Fruit fly (Drosophila melanogaster) whole organism, embryonic: Measurements from ENCODE around the gene CG2839.

Experiments
- Asciz ChIP-seq: fragments of 200-800 bp; sonication (Bioruptor generic); optimal IDR thresholded peaks from 2 replicates; lab custom pipeline; 2017; ENCODE audit warnings: missing biosample characterization, mild to moderate bottlenecking, missing genetic modification characterization, missing genetic modification reagents
- Bdp1 ChIP-seq: fragments of 200-800 bp; sonication (Bioruptor generic); optimal IDR thresholded peaks from 3 replicates; lab custom pipeline; 2016; ENCODE audit warnings: missing biosample characterization, missing genetic modification characterization
- Blimp-1 ChIP-seq: fragments of 200-800 bp; sonication (Bioruptor generic); optimal IDR thresholded peaks from 3 replicates; lab custom pipeline; 2018; ENCODE audit warnings: missing biosample characterization, missing genetic modification characterization, mild to moderate bottlenecking, moderate library complexity, missing genetic modification reagents
- CG11247 ChIP-seq: fragments of 200-800 bp; sonication (Bioruptor generic); IDR thresholded peaks from 2 replicates; pipeline ENCODE4 v1.3.6; 2022; ENCODE audit warnings: missing biosample characterization, missing genetic modification characterization
- CG11723 ChIP-seq: fragments of 200-800 bp; sonication (Bioruptor generic); optimal IDR thresholded peaks from 2 replicates; lab custom pipeline; 2017; ENCODE audit warnings: missing biosample characterization, mild to moderate bottlenecking, missing genetic modification characterization
- CG12104 ChIP-seq: fragments of 200-800 bp; sonication (Bioruptor generic); optimal IDR thresholded peaks from 3 replicates; lab custom pipeline; 2016; ENCODE audit warnings: missing biosample characterization, missing genetic modification characterization
- CG12659 ChIP-seq: fragments of 200-800 bp; sonication (Bioruptor generic); optimal IDR thresholded peaks from 3 replicates; lab custom pipeline; 2017; ENCODE audit warnings: mild to moderate bottlenecking, missing biosample characterization, missing genetic modification reagents, missing genetic modification characterization
- CG14710 ChIP-seq: fragments of 200-800 bp; sonication (Bioruptor generic); optimal IDR thresholded peaks from 3 replicates; lab custom pipeline; 2019; ENCODE audit warnings: missing biosample characterization, mild to moderate bottlenecking, missing genetic modification characterization, moderate library complexity
- CG15696 ChIP-seq: fragments of 200-800 bp; sonication (Bioruptor generic); optimal IDR thresholded peaks from 2 replicates; lab custom pipeline; 2019; ENCODE audit warnings: missing biosample characterization, mild to moderate bottlenecking, missing genetic modification characterization, moderate library complexity
- CG16863 ChIP-seq: fragments of 200-800 bp; sonication (Bioruptor generic); optimal IDR thresholded peaks from 3 replicates; lab custom pipeline; 2016; ENCODE audit warnings: missing biosample characterization, missing genetic modification characterization
- CG17912 ChIP-seq: fragments of 200-800 bp; sonication (Bioruptor generic); optimal IDR thresholded peaks from 2 replicates; lab custom pipeline; 2018; ENCODE audit warnings: missing biosample characterization, mild to moderate bottlenecking, missing genetic modification characterization
- CG1792 ChIP-seq: fragments of 200-800 bp; sonication (Bioruptor generic); optimal IDR thresholded peaks from 2 replicates; lab custom pipeline; 2016; ENCODE audit warnings: missing biosample characterization, missing genetic modification characterization
- CG2678 ChIP-seq: fragments of 200-800 bp; sonication (Bioruptor generic); optimal IDR thresholded peaks from 3 replicates; lab custom pipeline; 2019; ENCODE audit warnings: missing biosample characterization, mild to moderate bottlenecking, missing genetic modification characterization, moderate library complexity
- CG31388 ChIP-seq: fragments of 200-800 bp; sonication (Bioruptor generic); optimal IDR thresholded peaks from 2 replicates; lab custom pipeline; 2016; ENCODE audit warnings: missing biosample characterization, missing genetic modification characterization
- CG31441 ChIP-seq: fragments of 200-800 bp; sonication (Bioruptor generic); IDR thresholded peaks from 2 replicates; pipeline ENCODE4 v1.3.6; 2022; ENCODE audit warnings: missing biosample characterization, missing genetic modification characterization
- CG3281 ChIP-seq: fragments of 200-800 bp; sonication (Bioruptor generic); optimal IDR thresholded peaks from 3 replicates; lab custom pipeline; 2017; ENCODE audit warnings: missing biosample characterization, mild to moderate bottlenecking, missing genetic modification characterization
- CG33557 ChIP-seq: fragments of 200-800 bp; sonication (Bioruptor generic); optimal IDR thresholded peaks from 2 replicates; lab custom pipeline; 2019; ENCODE audit warnings: missing biosample characterization, mild to moderate bottlenecking, missing genetic modification characterization, moderate library complexity
- CG43689 ChIP-seq: fragments of 200-800 bp; sonication (Bioruptor generic); IDR thresholded peaks from 2 replicates; pipeline ENCODE4 v1.3.6; 2022; ENCODE audit warnings: missing biosample characterization, missing genetic modification characterization
- CG5245 ChIP-seq: fragments of 200-800 bp; sonication (Bioruptor generic); optimal IDR thresholded peaks from 3 replicates; lab custom pipeline; 2016; ENCODE audit warnings: missing biosample characterization, missing genetic modification characterization
- CG6813 ChIP-seq: fragments of 200-800 bp; sonication (Bioruptor generic); optimal IDR thresholded peaks from 2 replicates; lab custom pipeline; 2017; ENCODE audit warnings: missing biosample characterization, missing genetic modification characterization, mild to moderate bottlenecking, moderate library complexity, missing genetic modification reagents
- CG7372 ChIP-seq: fragments of 200-800 bp; sonication (Bioruptor generic); IDR thresholded peaks from 2 replicates; pipeline ENCODE4 v1.3.6; 2022; ENCODE audit warnings: missing biosample characterization, missing genetic modification characterization
- CG9876 ChIP-seq: fragments of 200-800 bp; sonication (Bioruptor generic); optimal IDR thresholded peaks from 2 replicates; lab custom pipeline; 2016; ENCODE audit warnings: missing biosample characterization, missing genetic modification characterization
- CHES-1-like ChIP-seq: fragments of 200-800 bp; sonication (Bioruptor generic); optimal IDR thresholded peaks from 2 replicates; lab custom pipeline; 2016; ENCODE audit warnings: missing biosample characterization, missing genetic modification characterization
- Chrac-16 ChIP-seq: fragments of 200-800 bp; sonication (Bioruptor generic); optimal IDR thresholded peaks from 3 replicates; lab custom pipeline; 2016; ENCODE audit warnings: missing biosample characterization, missing genetic modification characterization
- CoRest ChIP-seq: fragments of 200-800 bp; sonication (Bioruptor generic); optimal IDR thresholded peaks from 3 replicates; lab custom pipeline; 2018; ENCODE audit warnings: missing biosample characterization, mild to moderate bottlenecking, missing genetic modification characterization, moderate library complexity
- Elba2 ChIP-seq: fragments of 200-800 bp; sonication (Bioruptor generic); optimal IDR thresholded peaks from 3 replicates; lab custom pipeline; 2016; ENCODE audit warnings: missing biosample characterization, missing genetic modification characterization
- HLH3B ChIP-seq: fragments of 200-800 bp; sonication (Bioruptor generic); IDR thresholded peaks from 2 replicates; pipeline ENCODE4 v1.3.6; 2022; ENCODE audit warnings: missing biosample characterization, missing genetic modification characterization
- HmgZ ChIP-seq: fragments of 200-800 bp; sonication (Bioruptor generic); optimal IDR thresholded peaks from 2 replicates; lab custom pipeline; 2018; ENCODE audit warnings: missing biosample characterization, mild to moderate bottlenecking, missing genetic modification characterization
- MESR4 ChIP-seq: fragments of 200-800 bp; sonication (Bioruptor generic); optimal IDR thresholded peaks from 2 replicates; lab custom pipeline; 2018; ENCODE audit warnings: missing biosample characterization, mild to moderate bottlenecking, missing genetic modification characterization, moderate library complexity
- Max ChIP-seq: fragments of 200-800 bp; sonication (Bioruptor generic); optimal IDR thresholded peaks from 2 replicates; lab custom pipeline; 2016; ENCODE audit warnings: missing biosample characterization, mild to moderate bottlenecking, missing genetic modification characterization
- Meics ChIP-seq: fragments of 200-800 bp; sonication (Bioruptor generic); optimal IDR thresholded peaks from 2 replicates; lab custom pipeline; 2017; ENCODE audit warnings: missing biosample characterization, mild to moderate bottlenecking, missing genetic modification characterization
- NC2α ChIP-seq: fragments of 200-800 bp; sonication (Bioruptor generic); optimal IDR thresholded peaks from 2 replicates; lab custom pipeline; 2016; ENCODE audit warnings: missing biosample characterization, missing genetic modification characterization
- NFAT ChIP-seq: fragments of 200-800 bp; sonication (Bioruptor generic); IDR thresholded peaks from 2 replicates; pipeline ENCODE4 v1.3.6; 2022; ENCODE audit warnings: missing biosample characterization, missing genetic modification characterization
- Nf-YB ChIP-seq: fragments of 200-800 bp; sonication (Bioruptor generic); optimal IDR thresholded peaks from 3 replicates; lab custom pipeline; 2019; ENCODE audit warnings: missing biosample characterization, mild to moderate bottlenecking, missing genetic modification characterization, moderate library complexity
- Pdp1 ChIP-seq, 2 experiments: fragments of 200-800 bp; sonication (Bioruptor generic); optimal IDR thresholded peaks; 3 replicates each; lab custom pipeline; 2016; ENCODE audit warnings: missing biosample characterization in 2 of 2, missing genetic modification characterization in 2 of 2, mild to moderate bottlenecking in 1 of 2, moderate library complexity in 1 of 2
- Side ChIP-seq: fragments of 200-800 bp; sonication (Bioruptor generic); optimal IDR thresholded peaks from 2 replicates; lab custom pipeline; 2016; ENCODE audit warnings: missing biosample characterization, missing genetic modification characterization
- Sox102F ChIP-seq: fragments of 200-800 bp; sonication (Bioruptor generic); optimal IDR thresholded peaks from 2 replicates; lab custom pipeline; 2018; ENCODE audit warnings: missing biosample characterization, mild to moderate bottlenecking, missing genetic modification characterization, moderate library complexity
- Spps ChIP-seq: fragments of 200-800 bp; sonication (Bioruptor generic); optimal IDR thresholded peaks from 2 replicates; lab custom pipeline; 2018; ENCODE audit warnings: missing biosample characterization, mild to moderate bottlenecking, missing genetic modification characterization
- ato ChIP-seq: fragments of 200-800 bp; sonication (Bioruptor generic); IDR thresholded peaks from 2 replicates; pipeline ENCODE4 v1.3.6; 2022; ENCODE audit warnings: missing biosample characterization, missing genetic modification characterization; ENCODE audit not compliant: partially characterized antibody
- cad ChIP-seq: fragments of >200 bp; optimal IDR thresholded peaks from 2 replicates; lab custom pipeline; 2017; ENCODE audit warnings: missing biosample characterization, missing genetic modification characterization
- exex ChIP-seq: fragments of 200-800 bp; sonication (Bioruptor generic); optimal IDR thresholded peaks from 4 replicates; lab custom pipeline; 2018; ENCODE audit warnings: missing biosample characterization, mild to moderate bottlenecking, missing genetic modification characterization, moderate library complexity
- fd102C ChIP-seq: fragments of 200-800 bp; sonication (Bioruptor generic); optimal IDR thresholded peaks from 2 replicates; lab custom pipeline; 2018; ENCODE audit warnings: missing biosample characterization, mild to moderate bottlenecking, missing genetic modification characterization, moderate library complexity
- fru ChIP-seq: fragments of >200 bp; optimal IDR thresholded peaks from 2 replicates; lab custom pipeline; 2017
- gt ChIP-seq: fragments of 200-800 bp; sonication (Bioruptor generic); IDR thresholded peaks from 2 replicates; pipeline ENCODE4 v1.3.6; 2022; ENCODE audit warnings: missing biosample characterization, missing genetic modification characterization
- lab ChIP-seq: fragments of 200-800 bp; sonication (Bioruptor generic); optimal IDR thresholded peaks from 3 replicates; lab custom pipeline; 2017; ENCODE audit warnings: missing biosample characterization, missing genetic modification characterization, mild to moderate bottlenecking, moderate library complexity, missing genetic modification reagents
- lilli ChIP-seq: fragments of 200-800 bp; sonication (Bioruptor generic); optimal IDR thresholded peaks from 3 replicates; lab custom pipeline; 2016; ENCODE audit warnings: missing biosample characterization, missing genetic modification characterization
- mam ChIP-seq: fragments of 200-800 bp; sonication (Bioruptor generic); optimal IDR thresholded peaks from 3 replicates; lab custom pipeline; 2016; ENCODE audit warnings: missing biosample characterization, missing genetic modification characterization
- mld ChIP-seq: fragments of 200-800 bp; sonication (Bioruptor generic); IDR thresholded peaks from 3 replicates; pipeline ENCODE4 v1.3.6; 2022; ENCODE audit warnings: missing biosample characterization, missing genetic modification characterization; ENCODE audit not compliant: partially characterized antibody
- schlank ChIP-seq: fragments of 200-800 bp; sonication (Bioruptor generic); optimal IDR thresholded peaks from 2 replicates; lab custom pipeline; 2018; ENCODE audit warnings: missing biosample characterization, mild to moderate bottlenecking, missing genetic modification characterization
- slp2 ChIP-seq: fragments of 200-800 bp; sonication (Bioruptor generic); optimal IDR thresholded peaks from 2 replicates; lab custom pipeline; 2016; ENCODE audit warnings: missing biosample characterization, missing genetic modification characterization
- sob ChIP-seq: fragments of 200-800 bp; sonication (Bioruptor generic); IDR thresholded peaks from 2 replicates; pipeline ENCODE4 v1.3.6; 2022; ENCODE audit warnings: missing biosample characterization, missing genetic modification characterization

Gene CG2839

dm6 chr2L:602439-602879, 23.0 kb upstream of the CG2839 start, which contains the start of gene CG13689 (continued):
- TF ChIP-seq CG1792 (GFP tag; lab: Kevin White, UChicago) (no peak), lilli (GFP tag; lab: Kevin White, UChicago) (peak; percentile 69), ato (no peak), CG31441 (GFP tag; lab: Robert Waterston, UW) (peak; percentile 53), Chrac-16 (peak; percentile 77), CG9876 (no peak), HLH3B (GFP tag; lab: Robert Waterston, UW) (no peak; the same call in 1 of the 2 replicates), CG12659 (GFP tag; lab: Kevin White, UChicago) (peak; percentile 53), CG3281 (GFP tag; lab: Kevin White, UChicago) (no peak), CHES-1-like (GFP tag; lab: Kevin White, UChicago) (peak; percentile 42), Nf-YB (GFP tag; lab: Kevin White, UChicago) (no peak), CG7372 (GFP tag; lab: Robert Waterston, UW) (no peak; the same call in 1 of the 2 replicates), CG6813 (GFP tag; lab: Kevin White, UChicago) (no peak), sob (GFP tag; lab: Robert Waterston, UW) (peak; percentile 36; the same call in 1 of the 2 replicates), MESR4 (GFP tag; lab: Kevin White, UChicago) (peak; percentile 35), cad (GFP tag; lab: Kevin White, UChicago) (no peak), CG11247 (GFP tag; lab: Robert Waterston, UW) (peak; percentile 78), exex (tag; lab: Kevin White, UChicago) (no peak), Bdp1 (GFP tag; lab: Kevin White, UChicago) (peak; percentile 17), lab (no peak), Spps (tag; lab: Kevin White, UChicago) (no peak), CG11723 (GFP tag; lab: Kevin White, UChicago) (no peak), schlank (tag; lab: Kevin White, UChicago) (no peak), fd102C (peak; percentile 37), Meics (GFP tag; lab: Kevin White, UChicago) (peak; percentile 52), Sox102F (GFP tag; lab: Kevin White, UChicago) (peak; percentile 74), Blimp-1 (GFP tag; lab: Kevin White, UChicago) (no peak), Asciz (peak; percentile 0), CoRest (tag; lab: Kevin White, UChicago) (peak; percentile 68), mam (GFP tag; lab: Kevin White, UChicago) (peak; percentile 24), CG17912 (GFP tag; lab: Kevin White, UChicago) (peak; percentile 44), NC2α (no peak), CG16863 (GFP tag; lab: Kevin White, UChicago) (peak; percentile 27), NFAT (GFP tag; lab: Robert Waterston, UW) (peak; percentile 83), HmgZ (tag; lab: Kevin White, UChicago) (peak; percentile 40), Max (GFP tag; lab: Kevin White, UChicago) (peak; percentile 36), CG15696 (tag; lab: Kevin White, UChicago) (peak; percentile 78), Elba2 (GFP tag; lab: Kevin White, UChicago) (no peak), Pdp1 (GFP tag; optimal IDR thresholded peaks at IDR 0.05; lab: Kevin White, UChicago) (peak in 1 of 2 experiments; percentile 29), CG31388 (GFP tag; lab: Kevin White, UChicago) (no peak), CG2678 (tag; lab: Kevin White, UChicago) (no peak), CG14710 (tag; lab: Kevin White, UChicago) (peak; percentile 69), fru (lab: Kevin White, UChicago) (no peak), mld (no peak), gt (GFP tag; lab: Robert Waterston, UW) (no peak), CG12104 (GFP tag; lab: Kevin White, UChicago) (peak; percentile 11), CG43689 (no peak), slp2 (no peak), CG33557 (peak; percentile 33), Side (GFP tag; lab: Kevin White, UChicago) (peak; percentile 29), CG5245 (GFP tag; lab: Kevin White, UChicago) (peak; percentile 48)
